Worm (Caenorhabditis elegans): ENCODE results near the gene mpst-2.

The mpst-2 gene

DNA sequence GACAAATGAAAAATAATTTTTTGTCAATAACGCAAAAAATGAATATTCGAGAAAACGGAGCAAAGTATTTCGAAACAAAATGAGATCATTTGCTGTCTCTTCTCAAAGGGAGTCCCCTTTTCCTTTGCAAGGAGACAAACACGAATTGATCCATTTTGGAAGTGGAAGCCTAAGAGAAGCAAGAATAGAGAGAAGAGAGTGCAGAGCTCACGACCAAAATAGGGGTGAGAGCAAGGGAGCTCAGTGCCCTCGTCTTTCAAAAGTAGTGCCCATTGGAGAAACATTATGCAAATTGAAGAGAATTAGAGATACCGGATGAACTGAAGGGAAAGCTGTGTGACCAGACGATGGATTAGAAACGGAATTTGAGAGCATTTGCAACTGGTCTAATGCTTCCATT is 42.0 kb downstream of the mpst-2 start:
- TF ChIP-seq cog-1 (tag; optimal IDR thresholded peaks at IDR 0.05) (no peak), ztf-29 (GFP tag; IDR thresholded peaks at IDR 0.05) (no peak), ztf-23 (GFP tag; IDR thresholded peaks at IDR 0.05) (no peak), klf-2 (GFP tag; conservative IDR thresholded peaks at IDR 0.05) (no peak), T22C8.4 (GFP tag; IDR thresholded peaks at IDR 0.05) (no peak), ref-1 (GFP tag; conservative IDR thresholded peaks at IDR 0.05) (no peak), flt-1 (GFP tag; IDR thresholded peaks at IDR 0.05) (no peak), med-1 (GFP tag; optimal IDR thresholded peaks at IDR 0.05; ENCODE audit: insufficient read depth) (no peak), tab-1 (GFP tag; IDR thresholded peaks at IDR 0.05) (no peak)

- no peak for TF ChIP-seq cog-1 (tag; optimal IDR thresholded peaks at IDR 0.05)
Measured at ce11 chrV:14850530-14850929, 42.7 kb downstream of the mpst-2 start.

- TF ChIP-seq cog-1 (tag; optimal IDR thresholded peaks at IDR 0.05) (no peak), klf-2 (GFP tag; conservative IDR thresholded peaks at IDR 0.05) (no peak), ztf-29 (GFP tag; IDR thresholded peaks at IDR 0.05) (no peak), ref-1 (GFP tag; conservative IDR thresholded peaks at IDR 0.05) (no peak), tab-1 (GFP tag; IDR thresholded peaks at IDR 0.05) (no peak), ztf-23 (GFP tag; IDR thresholded peaks at IDR 0.05) (no peak), flt-1 (GFP tag; IDR thresholded peaks at IDR 0.05) (no peak), T22C8.4 (GFP tag; IDR thresholded peaks at IDR 0.05) (no peak), med-1 (GFP tag; optimal IDR thresholded peaks at IDR 0.05; ENCODE audit: insufficient read depth) (no peak)
Measured at ce11 chrV:14849628-14850027, 43.6 kb downstream of the mpst-2 start.

DNA sequence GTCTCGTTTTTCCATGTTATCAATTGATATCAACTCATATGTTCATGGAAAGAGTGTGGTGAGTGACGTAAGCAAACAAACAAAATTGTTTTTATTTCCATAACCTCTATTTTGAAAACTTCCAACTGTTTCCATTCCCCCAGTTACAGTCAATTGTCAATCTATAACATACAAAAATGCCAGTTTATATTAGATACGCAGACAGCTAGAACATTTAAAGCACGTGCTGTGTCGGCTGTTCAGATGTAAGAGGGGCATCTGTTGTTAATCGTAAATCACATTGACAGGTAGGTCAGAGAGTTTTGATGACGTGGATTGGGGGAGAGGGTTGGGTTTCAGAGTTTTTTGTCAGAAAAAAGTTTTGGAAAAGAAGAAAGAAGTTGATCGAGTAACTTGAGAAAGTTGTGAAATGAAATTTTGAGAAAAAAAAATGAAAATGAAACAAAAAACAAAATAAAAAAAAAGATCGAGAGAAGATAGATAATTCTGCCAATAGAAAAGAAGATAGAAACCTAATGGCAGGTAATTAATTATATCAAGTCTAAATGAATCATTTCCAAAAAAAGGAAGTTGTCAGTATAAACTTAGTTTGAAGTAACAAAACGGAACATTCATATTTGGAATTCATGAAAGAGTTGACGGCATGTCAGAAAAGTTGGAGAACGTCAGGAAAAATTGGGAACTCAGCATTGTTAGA is 44.6 kb downstream of the mpst-2 start:
- TF ChIP-seq ztf-29 (GFP tag; IDR thresholded peaks at IDR 0.05) = no peak
- TF ChIP-seq klf-2 (GFP tag; conservative IDR thresholded peaks at IDR 0.05) = no peak
- no peak for TF ChIP-seq tab-1 (GFP tag; IDR thresholded peaks at IDR 0.05)
- TF ChIP-seq T22C8.4 (GFP tag; IDR thresholded peaks at IDR 0.05) = no peak
- no peak for TF ChIP-seq med-1 (GFP tag; optimal IDR thresholded peaks at IDR 0.05; ENCODE audit: insufficient read depth)
- TF ChIP-seq cog-1 (tag; optimal IDR thresholded peaks at IDR 0.05) = no peak
- TF ChIP-seq ztf-23 (GFP tag; IDR thresholded peaks at IDR 0.05) = no peak
- no peak for TF ChIP-seq flt-1 (GFP tag; IDR thresholded peaks at IDR 0.05)
- no peak for TF ChIP-seq ref-1 (GFP tag; conservative IDR thresholded peaks at IDR 0.05)

DNA sequence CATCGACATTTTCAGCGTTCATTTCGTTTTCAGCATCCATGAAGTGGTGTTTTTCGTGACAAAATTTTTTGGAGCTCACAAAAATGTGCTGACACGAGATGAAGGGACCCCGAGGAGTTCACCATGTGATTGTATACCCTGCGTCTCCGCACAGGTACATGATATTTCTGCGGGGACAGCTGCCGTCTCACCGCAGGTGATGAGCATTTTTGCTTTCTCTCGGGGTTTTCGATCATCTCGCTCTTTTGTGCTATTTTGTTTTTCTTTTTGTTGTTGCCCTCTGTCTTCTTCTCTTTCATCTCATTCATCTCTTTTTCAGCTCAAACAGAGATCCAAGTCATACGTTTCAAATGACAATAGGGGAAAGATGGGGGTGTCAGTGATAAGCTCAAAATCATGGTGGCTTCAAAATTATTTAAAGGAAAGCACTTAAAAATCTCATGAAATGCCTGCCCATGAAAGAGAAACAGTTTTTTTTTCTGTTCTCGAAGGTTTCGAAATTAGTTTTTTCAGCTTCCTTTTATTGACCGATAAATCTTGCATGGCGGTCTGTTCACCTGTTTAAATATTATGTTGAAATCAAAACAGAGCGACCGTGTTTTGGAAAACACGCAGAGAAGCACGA is 45.9 kb downstream of the mpst-2 start, which contains the start of gene ret-1:
Gene ret-1, minus strand, starts transcription at position 123 of the 625 bp plus-strand sequence.
- TF ChIP-seq klf-2 (GFP tag; conservative IDR thresholded peaks at IDR 0.05) = no peak
- TF ChIP-seq T22C8.4 (GFP tag; IDR thresholded peaks at IDR 0.05) = no peak
- no peak for TF ChIP-seq ztf-29 (GFP tag; IDR thresholded peaks at IDR 0.05)

- TF ChIP-seq cog-1 (tag; optimal IDR thresholded peaks at IDR 0.05) (no peak), ref-1 (GFP tag; conservative IDR thresholded peaks at IDR 0.05) (no peak), ztf-29 (GFP tag; IDR thresholded peaks at IDR 0.05) (no peak), T22C8.4 (GFP tag; IDR thresholded peaks at IDR 0.05) (no peak), tab-1 (GFP tag; IDR thresholded peaks at IDR 0.05) (no peak), flt-1 (GFP tag; IDR thresholded peaks at IDR 0.05) (no peak), med-1 (GFP tag; optimal IDR thresholded peaks at IDR 0.05; ENCODE audit: insufficient read depth) (no peak), klf-2 (GFP tag; conservative IDR thresholded peaks at IDR 0.05) (no peak), ztf-23 (GFP tag; IDR thresholded peaks at IDR 0.05) (no peak)
Measured at ce11 chrV:14841660-14842059, 51.6 kb downstream of the mpst-2 start.
